Worm (Caenorhabditis elegans) whole organism, L3 larva: ENCODE measurements around the gene Y48D7A.1.

ENCODE experiments used
- ceh-9 ChIP-seq: sonication (generic microtip); optimal IDR thresholded peaks from 2 replicates; lab custom pipeline; 2018; ENCODE audit warnings: missing biosample characterization, missing genetic modification characterization
- mdl-1 ChIP-seq: fragments of 150-350 bp; optimal IDR thresholded peaks from 2 replicates; lab custom pipeline; 2014; ENCODE audit warnings: missing biosample characterization, missing genetic modification characterization
- nfya-1 ChIP-seq: sonication (generic microtip); optimal IDR thresholded peaks from 2 replicates; lab custom pipeline; 2017; ENCODE audit warnings: missing genetic modification characterization, mild to moderate bottlenecking, missing compliant biosample characterization, antibody characterized with exemption, moderate library complexity; ENCODE audit not compliant: insufficient read depth
- nhr-237 ChIP-seq: fragments of 150-350 bp; optimal IDR thresholded peaks from 2 replicates; lab custom pipeline; 2014; ENCODE audit warnings: missing biosample characterization, missing genetic modification characterization

DNA sequence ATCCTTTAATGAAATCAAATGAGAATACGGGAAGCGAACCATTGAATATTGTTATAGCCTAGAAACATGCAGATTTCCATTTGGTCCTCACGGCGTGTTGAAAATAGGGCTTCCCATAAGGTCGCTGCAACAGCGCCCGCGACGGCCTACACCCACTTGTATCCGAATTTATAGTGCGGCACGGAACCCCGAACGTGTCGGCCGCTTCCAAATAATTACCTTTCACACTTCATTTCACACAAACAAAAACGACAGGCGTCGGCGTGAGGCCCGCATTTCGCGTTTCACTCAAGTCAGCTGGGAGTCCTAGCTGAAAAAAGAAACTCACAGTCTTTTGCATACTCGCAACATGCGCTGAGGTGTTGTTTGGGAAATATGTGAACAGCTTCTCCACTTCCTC is 24.2 kb downstream of the Y48D7A.1 start:
- TF ChIP-seq nhr-237 (tag; lab: Kevin White, UChicago) (no peak), mdl-1 (tag; lab: Kevin White, UChicago) (no peak), nfya-1 (tag; lab: Kevin White, UChicago) (no peak), ceh-9 (tag; lab: Kevin White, UChicago) (no peak)
